Worm (Caenorhabditis elegans): Measurements from ENCODE around the gene ZC477.4.

- TF ChIP-seq elt-3 (tag; optimal IDR thresholded peaks at IDR 0.05) = no peak
- no peak for TF ChIP-seq sptf-1 (tag; optimal IDR thresholded peaks at IDR 0.05)
- TF ChIP-seq unc-62 (GFP tag; optimal IDR thresholded peaks at IDR 0.05) = no peak
- no peak for TF ChIP-seq tbx-8 (GFP tag; optimal IDR thresholded peaks at IDR 0.05)
- TF ChIP-seq mab-5 (tag; optimal IDR thresholded peaks at IDR 0.05) = no peak
- TF ChIP-seq nhr-28 (tag; optimal IDR thresholded peaks at IDR 0.05) = no peak
Observed at ce11 chrIV:7067446-7067845, 31.1 kb downstream of the ZC477.4 start.

Data from whole organism, mixed stage, embryonic.